Fruit fly (Drosophila melanogaster): ENCODE measurements around the gene Anp.

dm6 chr3R:30204004-30204603, 5.6 kb upstream of the Anp start:
- TF ChIP-seq insv (optimal IDR thresholded peaks at IDR 0.05) (no peak), ttk (optimal IDR thresholded peaks at IDR 0.05) (no peak), Sin3A (optimal IDR thresholded peaks at IDR 0.05) (no peak), h (optimal IDR thresholded peaks at IDR 0.05) (no peak), psq (optimal IDR thresholded peaks at IDR 0.05) (no peak), Myc (optimal IDR thresholded peaks at IDR 0.05) (no peak)

Data from Kc167 (cell line).